Worm (Caenorhabditis elegans) whole organism, L2 larva: ENCODE results near the gene col-17.
A peak's percentile ranks its signal among the peaks of the same experiment; 100 is the strongest.
"Not testable (repeated sequence)": the region's sequence is repeated elsewhere in the genome, so short reads cannot be mapped to it uniquely, and the experiment has no call there.

Experiments
- C34F6.9 ChIP-seq: fragments of 150-350 bp; optimal IDR thresholded peaks from 2 replicates; lab custom pipeline; 2014; ENCODE audit warnings: missing biosample characterization, missing genetic modification characterization
- R02D3.7 ChIP-seq: fragments of 150-350 bp; optimal IDR thresholded peaks from 2 replicates; lab custom pipeline; 2014; ENCODE audit warnings: missing biosample characterization, missing genetic modification characterization
- Y55F3AM.14 ChIP-seq: fragments of 200-800 bp; sonication (Bioruptor generic); optimal IDR thresholded peaks from 2 replicates; lab custom pipeline; 2018; ENCODE audit warnings: mild to moderate bottlenecking, missing genetic modification characterization, missing compliant biosample characterization
- alr-1 ChIP-seq: fragments of 150-350 bp; optimal IDR thresholded peaks from 2 replicates; lab custom pipeline; 2014; ENCODE audit warnings: missing biosample characterization, missing genetic modification characterization
- ama-1 ChIP-seq: fragments of 150-350 bp; optimal IDR thresholded peaks from 2 replicates; lab custom pipeline; 2018; ENCODE audit warnings: inconsistent platforms
- blmp-1 ChIP-seq: sonication (generic microtip); optimal IDR thresholded peaks from 2 replicates; lab custom pipeline; 2017; ENCODE audit warnings: missing genetic modification characterization, mild to moderate bottlenecking, missing compliant biosample characterization, antibody characterized with exemption, moderate library complexity; ENCODE audit not compliant: insufficient read depth
- ceh-82 ChIP-seq: fragments of 150-350 bp; optimal IDR thresholded peaks from 2 replicates; lab custom pipeline; 2014; ENCODE audit warnings: missing biosample characterization, missing genetic modification characterization
- crh-2 ChIP-seq: sonication (generic microtip); optimal IDR thresholded peaks from 2 replicates; lab custom pipeline; 2017; ENCODE audit warnings: missing biosample characterization, missing genetic modification characterization
- dmd-4 ChIP-seq: sonication (generic microtip); optimal IDR thresholded peaks from 2 replicates; lab custom pipeline; 2017; ENCODE audit warnings: missing biosample characterization, missing genetic modification characterization
- elt-1 ChIP-seq: fragments of 150-350 bp; optimal IDR thresholded peaks from 2 replicates; lab custom pipeline; 2014; ENCODE audit warnings: missing biosample characterization, missing genetic modification characterization
- fos-1 ChIP-seq: fragments of 150-350 bp; optimal IDR thresholded peaks from 2 replicates; lab custom pipeline; 2014; ENCODE audit warnings: missing biosample characterization, missing genetic modification characterization
- gmeb-1 ChIP-seq: fragments of 150-350 bp; optimal IDR thresholded peaks from 2 replicates; lab custom pipeline; 2014; ENCODE audit warnings: missing biosample characterization, missing genetic modification characterization
- lsy-2 ChIP-seq, 2 experiments: fragments of 150-350 bp in 1 of 2; sonication (generic microtip) in 1 of 2; optimal IDR thresholded peaks; 2 replicates each; lab custom pipeline; 2014 to 2017; ENCODE audit warnings: missing biosample characterization in 2 of 2, missing genetic modification characterization in 2 of 2
- mab-5 ChIP-seq: fragments of 150-350 bp; optimal IDR thresholded peaks from 2 replicates; lab custom pipeline; 2014; ENCODE audit warnings: missing biosample characterization, missing genetic modification characterization
- mbf-1 ChIP-seq: sonication (generic microtip); optimal IDR thresholded peaks from 2 replicates; lab custom pipeline; 2017; ENCODE audit warnings: missing biosample characterization, missing genetic modification characterization
- mdl-1 ChIP-seq, 2 experiments: fragments of 150-350 bp in 1 of 2; sonication (generic microtip) in 1 of 2; optimal IDR thresholded peaks; 2 replicates each; lab custom pipeline; 2017; ENCODE audit warnings: missing biosample characterization in 2 of 2, missing genetic modification characterization in 2 of 2
- nhr-10 ChIP-seq: sonication (generic microtip); optimal IDR thresholded peaks from 2 replicates; lab custom pipeline; 2017; ENCODE audit warnings: missing biosample characterization, missing genetic modification characterization
- nhr-12 ChIP-seq: fragments of 150-350 bp; optimal IDR thresholded peaks from 2 replicates; lab custom pipeline; 2014; ENCODE audit warnings: missing biosample characterization, missing genetic modification characterization
- nhr-129 ChIP-seq: fragments of 150-350 bp; optimal IDR thresholded peaks from 2 replicates; lab custom pipeline; 2014; ENCODE audit warnings: missing biosample characterization, missing genetic modification characterization
- nhr-21 ChIP-seq: fragments of 150-350 bp; optimal IDR thresholded peaks from 2 replicates; lab custom pipeline; 2014; ENCODE audit warnings: missing biosample characterization, missing genetic modification characterization
- nhr-23 ChIP-seq: fragments of 150-350 bp; optimal IDR thresholded peaks from 2 replicates; lab custom pipeline; 2014; ENCODE audit warnings: missing biosample characterization, missing genetic modification reagents, missing genetic modification characterization
- nhr-6 ChIP-seq: fragments of 150-350 bp; optimal IDR thresholded peaks from 2 replicates; lab custom pipeline; 2014; ENCODE audit warnings: missing biosample characterization, missing genetic modification characterization
- nhr-77 ChIP-seq: fragments of 150-350 bp; optimal IDR thresholded peaks from 2 replicates; lab custom pipeline; 2014; ENCODE audit warnings: missing biosample characterization, missing genetic modification characterization
- sem-4 ChIP-seq: fragments of 150-350 bp; optimal IDR thresholded peaks from 2 replicates; lab custom pipeline; 2014; ENCODE audit warnings: missing biosample characterization, missing genetic modification reagents, missing genetic modification characterization
- sma-9 ChIP-seq, 2 experiments: fragments of 150-350 bp in 1 of 2; sonication (generic microtip) in 1 of 2; optimal IDR thresholded peaks; 2 replicates each; lab custom pipeline; 2014 to 2016; ENCODE audit warnings: missing genetic modification characterization in 2 of 2, mild to moderate bottlenecking in 1 of 2, missing biosample characterization in 1 of 2, missing compliant biosample characterization in 1 of 2, missing genetic modification reagents in 1 of 2, moderate library complexity in 1 of 2
- snpc-4 ChIP-seq: fragments of 150-350 bp; optimal IDR thresholded peaks from 2 replicates; lab custom pipeline; 2014; ENCODE audit warnings: missing biosample characterization, missing genetic modification characterization
- unc-55 ChIP-seq: fragments of 150-350 bp; sonication (generic microtip); optimal IDR thresholded peaks from 3 replicates; lab custom pipeline; 2014; ENCODE audit warnings: missing biosample characterization, missing genetic modification reagents, missing genetic modification characterization
- unc-62 ChIP-seq: fragments of 150-350 bp; optimal IDR thresholded peaks from 2 replicates; lab custom pipeline; 2014; ENCODE audit warnings: missing biosample characterization, missing genetic modification reagents, missing genetic modification characterization
- zag-1 ChIP-seq: fragments of 150-350 bp; optimal IDR thresholded peaks from 2 replicates; lab custom pipeline; 2014; ENCODE audit warnings: missing biosample characterization, missing genetic modification characterization
- ztf-1 ChIP-seq: fragments of 200-800 bp; sonication (Bioruptor generic); conservative IDR thresholded peaks from 2 replicates; pipeline ENCODE4 v1.3.6; 2022; ENCODE audit warnings: missing genetic modification characterization, missing compliant biosample characterization
- ztf-4 ChIP-seq: fragments of 150-350 bp; optimal IDR thresholded peaks from 2 replicates; lab custom pipeline; 2014; ENCODE audit warnings: missing biosample characterization, missing genetic modification characterization

Gene col-17

DNA sequence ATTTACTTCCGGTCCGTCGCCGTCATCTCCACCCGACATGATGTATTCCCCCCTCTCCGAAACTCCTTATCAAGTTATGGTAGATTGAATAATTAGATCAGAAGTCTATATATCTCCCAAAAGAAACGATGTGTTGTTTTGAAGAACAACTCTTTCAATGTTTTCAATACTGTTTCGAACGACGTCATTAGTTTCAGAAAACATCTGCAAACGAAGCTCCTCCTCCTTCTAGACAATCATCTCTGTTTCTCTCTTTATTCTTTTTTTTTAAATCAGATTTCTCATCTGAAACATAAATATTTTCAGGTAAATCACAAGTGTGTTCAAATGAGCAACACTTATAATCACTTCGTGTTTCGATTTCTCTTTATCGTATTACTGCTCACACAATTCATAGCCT lies 17.5 kb downstream of the col-17 start, which contains the start of gene T23B7.3:
T23B7.3 (plus strand) TSS at position 301 of the 400 bp plus-strand sequence.
- TF ChIP-seq nhr-12 (tag; lab: Kevin White, UChicago) (no peak), crh-2 (no peak), sma-9 (GFP tag; optimal IDR thresholded peaks at IDR 0.05; lab: Kevin White, UChicago) (no peak), sma-9 (tag; optimal IDR thresholded peaks at IDR 0.05; lab: Kevin White, UChicago) (no peak), ztf-1 (GFP tag; lab: Robert Waterston, UW) (no peak), nhr-6 (tag; lab: Kevin White, UChicago) (no peak), dmd-4 (tag; lab: Kevin White, UChicago) (no peak), R02D3.7 (tag; lab: Kevin White, UChicago) (no peak), nhr-10 (tag; lab: Kevin White, UChicago) (no peak), fos-1 (tag; lab: Kevin White, UChicago) (no peak), mbf-1 (tag; lab: Kevin White, UChicago) (no peak), blmp-1 (tag; lab: Kevin White, UChicago) (no peak), nhr-21 (no peak), ztf-4 (tag; lab: Kevin White, UChicago) (no peak), zag-1 (no peak), ceh-82 (tag; lab: Kevin White, UChicago) (no peak), mab-5 (tag; lab: Kevin White, UChicago) (no peak)

DNA sequence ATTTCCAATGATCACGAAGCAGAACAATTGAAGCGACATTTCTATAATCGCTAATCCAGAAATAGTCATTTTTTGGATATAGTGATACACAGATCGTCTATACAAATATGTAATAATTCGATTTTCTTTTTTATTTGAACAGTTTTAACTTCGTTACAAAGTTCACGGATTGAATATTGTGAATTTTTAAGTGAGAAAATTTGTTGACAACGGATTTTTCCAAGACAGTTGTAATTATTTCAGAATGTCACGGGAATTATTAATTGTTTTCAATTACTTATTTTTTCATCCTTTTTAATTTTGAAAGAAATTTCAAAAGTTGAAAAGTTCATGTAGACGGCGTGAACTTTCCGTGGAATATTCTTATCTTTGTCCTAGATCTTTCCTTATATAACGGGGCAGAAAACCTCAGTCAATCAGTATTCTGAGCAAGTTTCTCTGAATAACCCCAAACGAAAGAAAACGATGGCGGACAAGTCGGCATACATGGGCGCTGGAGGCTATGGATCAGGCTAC lies 25.2 kb downstream of the col-17 start, which contains the start of the genes T23B7.2 and nspd-4:
T23B7.2 (minus strand) TSS at position 101 of the 516 bp plus-strand sequence.
nspd-4 (plus strand) TSS at position 466 of the 516 bp plus-strand sequence.
- not testable (repeated sequence) for TF ChIP-seq Y55F3AM.14 (GFP tag; lab: Kevin White, UChicago); ama-1; nhr-23 (tag; lab: Kevin White, UChicago)

- TF ChIP-seq dmd-4 (tag; lab: Kevin White, UChicago) (no peak), unc-62 (GFP tag; lab: Kevin White, UChicago) (no peak), mab-5 (tag; lab: Kevin White, UChicago) (no peak), mdl-1 (tag; optimal IDR thresholded peaks at IDR 0.05; lab: Kevin White, UChicago) (no peak), nhr-21 (no peak), elt-1 (tag; lab: Kevin White, UChicago) (no peak), nhr-77 (tag; lab: Kevin White, UChicago) (no peak), C34F6.9 (tag; lab: Kevin White, UChicago) (no peak)
Measured at ce11 chrII:4837659-4838058, 29.7 kb downstream of the col-17 start, which contains the start of gene C33F10.12. TSS of gene C33F10.12 (minus strand) at chrII:4837759.

DNA sequence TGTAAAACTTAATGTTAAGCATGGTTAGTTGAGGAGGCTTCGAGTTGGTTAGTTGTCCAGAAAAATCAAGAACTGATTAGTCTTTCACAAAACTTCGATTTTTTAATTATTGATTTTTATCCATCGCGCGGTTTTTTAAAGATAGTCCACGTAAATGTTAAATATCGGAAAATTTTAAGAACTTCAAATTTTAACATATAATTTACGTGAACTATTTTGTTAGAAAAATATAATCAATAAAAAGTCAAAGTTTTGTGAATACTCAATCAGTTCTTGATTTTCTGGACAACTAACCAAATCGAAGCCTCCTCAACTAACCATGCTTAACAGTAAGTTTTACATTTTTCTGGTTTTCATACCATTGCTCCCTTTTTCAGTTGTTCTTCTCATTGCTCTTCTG lies 32.6 kb downstream of the col-17 start, which contains the start of the genes C33F10.11 and C33F10.1:
C33F10.11 (minus strand) TSS at position 101 of the 400 bp plus-strand sequence.
C33F10.1 (plus strand) TSS at position 263 of the 400 bp plus-strand sequence.
- TF ChIP-seq nhr-10 (tag; lab: Kevin White, UChicago) (no peak), sem-4 (tag; lab: Kevin White, UChicago) (no peak), nhr-21 (no peak)

DNA sequence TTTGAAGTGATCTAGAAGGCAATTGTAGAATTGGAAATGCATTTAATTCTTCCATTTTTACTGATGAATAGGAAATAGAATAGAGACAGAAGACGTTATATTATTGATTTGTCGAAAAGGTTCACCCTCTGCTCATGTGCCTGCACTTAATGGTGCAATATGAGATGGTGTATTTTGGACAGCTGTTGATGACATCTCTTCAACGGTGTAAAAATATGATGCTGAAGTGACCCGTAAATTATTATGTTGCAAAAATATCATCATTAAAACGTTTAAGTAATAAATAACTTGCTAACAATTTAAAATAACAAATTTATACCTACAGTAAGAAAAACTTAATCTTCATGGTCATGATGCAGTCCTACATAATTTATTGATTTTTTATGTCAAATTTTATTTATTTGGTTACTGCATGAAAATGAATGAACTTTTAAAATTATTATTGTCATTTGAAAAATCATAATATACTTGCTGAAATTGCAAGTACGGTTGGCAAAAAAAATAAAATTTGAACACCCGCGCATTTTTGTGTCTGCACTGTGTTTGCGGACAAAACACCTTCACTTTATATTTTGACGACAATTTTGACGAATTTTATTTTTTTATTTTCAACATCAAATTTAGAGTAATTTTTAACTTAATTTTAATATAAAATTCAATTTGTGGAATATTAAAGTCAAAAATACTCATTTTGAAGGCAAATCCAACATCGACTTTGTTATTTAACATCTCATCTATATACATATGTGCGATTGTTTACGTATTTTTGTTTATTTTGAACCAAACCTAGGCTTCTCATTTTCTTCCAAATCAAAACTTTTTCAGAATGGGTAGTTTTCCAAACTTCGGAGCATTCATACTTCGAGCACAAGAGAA lies 39.4 kb downstream of the col-17 start, which contains the start of the genes fbxb-88 and tbck-1:
fbxb-88 (minus strand) TSS at position 151 of the 876 bp plus-strand sequence.
tbck-1 (plus strand) TSS at position 826 of the 876 bp plus-strand sequence.
- TF ChIP-seq C34F6.9 (tag; lab: Kevin White, UChicago) = peak; percentile 56
- TF ChIP-seq nhr-129 (tag; lab: Kevin White, UChicago) = no peak
- TF ChIP-seq sma-9 (GFP tag; optimal IDR thresholded peaks at IDR 0.05; lab: Kevin White, UChicago) = no peak
- no peak for TF ChIP-seq sma-9 (tag; optimal IDR thresholded peaks at IDR 0.05; lab: Kevin White, UChicago)
- TF ChIP-seq alr-1 (tag; lab: Kevin White, UChicago) = no peak
- TF ChIP-seq snpc-4 (tag; lab: Kevin White, UChicago) = peak; percentile 54
- peak; percentile 82 for TF ChIP-seq unc-55 (GFP tag; lab: Kevin White, UChicago)
- peak; percentile 63 for TF ChIP-seq crh-2
- TF ChIP-seq gmeb-1 = peak; percentile 97
- TF ChIP-seq lsy-2 (tag; optimal IDR thresholded peaks at IDR 0.05; lab: Kevin White, UChicago) = peak in 1 of 2 experiments; percentile 26
